Worm (Caenorhabditis elegans) whole organism, L2 larva: ENCODE data around the gene srz-78.

Experiments
- F13H6.1 ChIP-seq: sonication (generic microtip); optimal IDR thresholded peaks from 2 replicates; lab custom pipeline; 2016; ENCODE audit warnings: missing genetic modification characterization, missing compliant biosample characterization
- R02D3.7 ChIP-seq: fragments of 150-350 bp; optimal IDR thresholded peaks from 2 replicates; lab custom pipeline; 2014; ENCODE audit warnings: missing biosample characterization, missing genetic modification characterization
- Y55F3AM.14 ChIP-seq: fragments of 200-800 bp; sonication (Bioruptor generic); optimal IDR thresholded peaks from 2 replicates; lab custom pipeline; 2018; ENCODE audit warnings: mild to moderate bottlenecking, missing genetic modification characterization, missing compliant biosample characterization
- ZK546.5 ChIP-seq: sonication (generic microtip); optimal IDR thresholded peaks from 2 replicates; lab custom pipeline; 2017; ENCODE audit warnings: missing biosample characterization, missing genetic modification characterization
- alr-1 ChIP-seq: fragments of 150-350 bp; optimal IDR thresholded peaks from 2 replicates; lab custom pipeline; 2014; ENCODE audit warnings: missing biosample characterization, missing genetic modification characterization
- aly-2 ChIP-seq: fragments of 150-350 bp; optimal IDR thresholded peaks from 2 replicates; lab custom pipeline; 2014; ENCODE audit warnings: missing biosample characterization, missing genetic modification characterization
- ama-1 ChIP-seq: fragments of 150-350 bp; optimal IDR thresholded peaks from 2 replicates; lab custom pipeline; 2018; ENCODE audit warnings: inconsistent platforms
- blmp-1 ChIP-seq: sonication (generic microtip); optimal IDR thresholded peaks from 2 replicates; lab custom pipeline; 2017; ENCODE audit warnings: missing genetic modification characterization, mild to moderate bottlenecking, missing compliant biosample characterization, antibody characterized with exemption, moderate library complexity; ENCODE audit not compliant: insufficient read depth
- ceh-16 ChIP-seq: fragments of 150-350 bp; optimal IDR thresholded peaks from 2 replicates; lab custom pipeline; 2014; ENCODE audit warnings: missing biosample characterization, missing genetic modification characterization
- ceh-82 ChIP-seq: fragments of 150-350 bp; optimal IDR thresholded peaks from 2 replicates; lab custom pipeline; 2014; ENCODE audit warnings: missing biosample characterization, missing genetic modification characterization
- crh-2 ChIP-seq: sonication (generic microtip); optimal IDR thresholded peaks from 2 replicates; lab custom pipeline; 2017; ENCODE audit warnings: missing biosample characterization, missing genetic modification characterization
- dmd-4 ChIP-seq: sonication (generic microtip); optimal IDR thresholded peaks from 2 replicates; lab custom pipeline; 2017; ENCODE audit warnings: missing biosample characterization, missing genetic modification characterization
- egl-27 ChIP-seq: sonication (generic microtip); optimal IDR thresholded peaks from 3 replicates; lab custom pipeline; 2017; ENCODE audit warnings: missing biosample characterization, missing genetic modification reagents, missing genetic modification characterization
- elt-3 ChIP-seq: sonication (generic microtip); optimal IDR thresholded peaks from 2 replicates; lab custom pipeline; 2017; ENCODE audit warnings: missing biosample characterization, missing genetic modification characterization
- fos-1 ChIP-seq: fragments of 150-350 bp; optimal IDR thresholded peaks from 2 replicates; lab custom pipeline; 2014; ENCODE audit warnings: missing biosample characterization, missing genetic modification characterization
- gmeb-1 ChIP-seq: fragments of 150-350 bp; optimal IDR thresholded peaks from 2 replicates; lab custom pipeline; 2014; ENCODE audit warnings: missing biosample characterization, missing genetic modification characterization
- lin-11 ChIP-seq: fragments of 150-350 bp; sonication (generic microtip); optimal IDR thresholded peaks from 2 replicates; lab custom pipeline; 2014; ENCODE audit warnings: missing biosample characterization, missing genetic modification characterization, inconsistent platforms, mixed read lengths
- lin-13 ChIP-seq: fragments of 150-350 bp; optimal IDR thresholded peaks from 2 replicates; lab custom pipeline; 2014; ENCODE audit warnings: missing biosample characterization, missing genetic modification reagents, missing genetic modification characterization
- lsy-2 ChIP-seq, 2 experiments: fragments of 150-350 bp in 1 of 2; sonication (generic microtip) in 1 of 2; optimal IDR thresholded peaks; 2 replicates each; lab custom pipeline; 2014 to 2017; ENCODE audit warnings: missing biosample characterization in 2 of 2, missing genetic modification characterization in 2 of 2
- mab-5 ChIP-seq: fragments of 150-350 bp; optimal IDR thresholded peaks from 2 replicates; lab custom pipeline; 2014; ENCODE audit warnings: missing biosample characterization, missing genetic modification characterization
- mdl-1 ChIP-seq, 2 experiments: fragments of 150-350 bp in 1 of 2; sonication (generic microtip) in 1 of 2; optimal IDR thresholded peaks; 2 replicates each; lab custom pipeline; 2017; ENCODE audit warnings: missing biosample characterization in 2 of 2, missing genetic modification characterization in 2 of 2
- nhr-10 ChIP-seq: sonication (generic microtip); optimal IDR thresholded peaks from 2 replicates; lab custom pipeline; 2017; ENCODE audit warnings: missing biosample characterization, missing genetic modification characterization
- nhr-11 ChIP-seq: fragments of 150-350 bp; optimal IDR thresholded peaks from 2 replicates; lab custom pipeline; 2014; ENCODE audit warnings: missing biosample characterization, missing genetic modification characterization
- nhr-12 ChIP-seq: fragments of 150-350 bp; optimal IDR thresholded peaks from 2 replicates; lab custom pipeline; 2014; ENCODE audit warnings: missing biosample characterization, missing genetic modification characterization
- nhr-129 ChIP-seq: fragments of 150-350 bp; optimal IDR thresholded peaks from 2 replicates; lab custom pipeline; 2014; ENCODE audit warnings: missing biosample characterization, missing genetic modification characterization
- nhr-23 ChIP-seq: fragments of 150-350 bp; optimal IDR thresholded peaks from 2 replicates; lab custom pipeline; 2014; ENCODE audit warnings: missing biosample characterization, missing genetic modification reagents, missing genetic modification characterization
- nhr-25 ChIP-seq: fragments of 150-350 bp; sonication (generic microtip); optimal IDR thresholded peaks from 3 replicates; lab custom pipeline; 2014; ENCODE audit warnings: missing biosample characterization, missing genetic modification characterization
- nhr-77 ChIP-seq: fragments of 150-350 bp; optimal IDR thresholded peaks from 2 replicates; lab custom pipeline; 2014; ENCODE audit warnings: missing biosample characterization, missing genetic modification characterization
- peb-1 ChIP-seq: fragments of 150-350 bp; optimal IDR thresholded peaks from 2 replicates; lab custom pipeline; 2014; ENCODE audit warnings: missing biosample characterization, missing genetic modification characterization
- sma-9 ChIP-seq, 2 experiments: fragments of 150-350 bp in 1 of 2; sonication (generic microtip) in 1 of 2; optimal IDR thresholded peaks; 2 replicates each; lab custom pipeline; 2014 to 2016; ENCODE audit warnings: missing genetic modification characterization in 2 of 2, mild to moderate bottlenecking in 1 of 2, missing biosample characterization in 1 of 2, missing compliant biosample characterization in 1 of 2, missing genetic modification reagents in 1 of 2, moderate library complexity in 1 of 2
- unc-39 ChIP-seq: fragments of 150-350 bp; optimal IDR thresholded peaks from 2 replicates; lab custom pipeline; 2014; ENCODE audit warnings: missing biosample characterization, missing genetic modification characterization
- unc-55 ChIP-seq: fragments of 150-350 bp; sonication (generic microtip); optimal IDR thresholded peaks from 3 replicates; lab custom pipeline; 2014; ENCODE audit warnings: missing biosample characterization, missing genetic modification reagents, missing genetic modification characterization
- unc-62 ChIP-seq: fragments of 150-350 bp; optimal IDR thresholded peaks from 2 replicates; lab custom pipeline; 2014; ENCODE audit warnings: missing biosample characterization, missing genetic modification reagents, missing genetic modification characterization
- ztf-1 ChIP-seq: fragments of 200-800 bp; sonication (Bioruptor generic); conservative IDR thresholded peaks from 2 replicates; pipeline ENCODE4 v1.3.6; 2022; ENCODE audit warnings: missing genetic modification characterization, missing compliant biosample characterization
- ztf-11 ChIP-seq: sonication (generic microtip); optimal IDR thresholded peaks from 2 replicates; lab custom pipeline; 2017; ENCODE audit warnings: missing biosample characterization, missing genetic modification characterization
- ztf-4 ChIP-seq: fragments of 150-350 bp; optimal IDR thresholded peaks from 2 replicates; lab custom pipeline; 2014; ENCODE audit warnings: missing biosample characterization, missing genetic modification characterization

The srz-78 gene

ce11 chrIV:3526144-3526797, 34.7 kb downstream of the srz-78 start:
- TF ChIP-seq unc-55 (GFP tag; lab: Kevin White, UChicago) (peak; percentile 6), ztf-11 (tag; lab: Kevin White, UChicago) (no peak), lsy-2 (tag; optimal IDR thresholded peaks at IDR 0.05; lab: Kevin White, UChicago) (peak in 1 of 2 experiments; percentile 8), ama-1 (lab: Kevin White, UChicago) (no peak)
- TF ChIP-seq, all 48 proteins: peak for 2

- TF ChIP-seq nhr-25 = no peak
- no peak for TF ChIP-seq elt-3 (tag; lab: Kevin White, UChicago)
- no peak for TF ChIP-seq egl-27
- TF ChIP-seq dmd-4 (tag; lab: Kevin White, UChicago) = no peak
- TF ChIP-seq Y55F3AM.14 (GFP tag; lab: Kevin White, UChicago) = no peak
- TF ChIP-seq crh-2 (tag; lab: Kevin White, UChicago) = no peak
- no peak for TF ChIP-seq nhr-77
- no peak for TF ChIP-seq fos-1
These were observed 35.3 kb downstream of the srz-78 start, which contains the start of gene M57.2 for ce11 chrIV:3526831-3527404. TSS of gene M57.2 (plus strand) at chrIV:3527354.

ce11 chrIV:3527878-3528277, 36.3 kb downstream of the srz-78 start:
- TF ChIP-seq R02D3.7 (tag; lab: Kevin White, UChicago) = no peak
- TF ChIP-seq crh-2 (tag; lab: Kevin White, UChicago) = no peak
- no peak for TF ChIP-seq elt-3 (tag; lab: Kevin White, UChicago)
- TF ChIP-seq lin-11 = no peak
- no peak for TF ChIP-seq ztf-1 (GFP tag; lab: Robert Waterston, UW)
- no peak for TF ChIP-seq nhr-10 (tag; lab: Kevin White, UChicago)
- TF ChIP-seq aly-2 = no peak
- TF ChIP-seq, all 48 proteins: peak for 0

ce11 chrIV:3531535-3531934, 40.0 kb downstream of the srz-78 start:
- TF ChIP-seq nhr-12 (tag; lab: Kevin White, UChicago) (no peak), ceh-82 (tag; lab: Kevin White, UChicago) (no peak), ztf-4 (tag; lab: Kevin White, UChicago) (no peak), unc-62 (GFP tag; lab: Kevin White, UChicago) (no peak), sma-9 (GFP tag; optimal IDR thresholded peaks at IDR 0.05; lab: Kevin White, UChicago) (no peak), sma-9 (tag; optimal IDR thresholded peaks at IDR 0.05; lab: Kevin White, UChicago) (no peak), dmd-4 (tag; lab: Kevin White, UChicago) (no peak), lin-11 (no peak), F13H6.1 (tag; lab: Kevin White, UChicago) (no peak), unc-39 (tag; lab: Kevin White, UChicago) (no peak), nhr-129 (tag; lab: Kevin White, UChicago) (no peak), nhr-11 (no peak), gmeb-1 (tag; lab: Kevin White, UChicago) (no peak), fos-1 (no peak), alr-1 (tag; lab: Kevin White, UChicago) (no peak), blmp-1 (tag; lab: Kevin White, UChicago) (no peak), nhr-10 (tag; lab: Kevin White, UChicago) (no peak), nhr-77 (no peak), ceh-16 (tag; lab: Kevin White, UChicago) (no peak), nhr-23 (tag; lab: Kevin White, UChicago) (no peak), mab-5 (tag; lab: Kevin White, UChicago) (no peak)

ce11 chrIV:3532167-3532566, 40.6 kb downstream of the srz-78 start, which contains the start of gene M57.1:
TSS of gene M57.1 (plus strand) at chrIV:3532467.
- TF ChIP-seq ztf-1 (GFP tag; lab: Robert Waterston, UW) (no peak), unc-62 (GFP tag; lab: Kevin White, UChicago) (no peak), ZK546.5 (no peak), ztf-11 (tag; lab: Kevin White, UChicago) (no peak), mdl-1 (tag; optimal IDR thresholded peaks at IDR 0.05; lab: Kevin White, UChicago) (no peak), blmp-1 (tag; lab: Kevin White, UChicago) (no peak), peb-1 (tag; lab: Kevin White, UChicago) (no peak), lin-13 (GFP tag; lab: Kevin White, UChicago) (no peak), Y55F3AM.14 (GFP tag; lab: Kevin White, UChicago) (no peak), mab-5 (tag; lab: Kevin White, UChicago) (no peak), nhr-23 (tag; lab: Kevin White, UChicago) (no peak), lin-11 (no peak), nhr-77 (no peak), elt-3 (tag; lab: Kevin White, UChicago) (no peak)
- TF ChIP-seq, all 48 proteins: peak for 0
